Fruit fly (Drosophila melanogaster): ENCODE data around the gene CG11594.

The CG11594 gene

DNA sequence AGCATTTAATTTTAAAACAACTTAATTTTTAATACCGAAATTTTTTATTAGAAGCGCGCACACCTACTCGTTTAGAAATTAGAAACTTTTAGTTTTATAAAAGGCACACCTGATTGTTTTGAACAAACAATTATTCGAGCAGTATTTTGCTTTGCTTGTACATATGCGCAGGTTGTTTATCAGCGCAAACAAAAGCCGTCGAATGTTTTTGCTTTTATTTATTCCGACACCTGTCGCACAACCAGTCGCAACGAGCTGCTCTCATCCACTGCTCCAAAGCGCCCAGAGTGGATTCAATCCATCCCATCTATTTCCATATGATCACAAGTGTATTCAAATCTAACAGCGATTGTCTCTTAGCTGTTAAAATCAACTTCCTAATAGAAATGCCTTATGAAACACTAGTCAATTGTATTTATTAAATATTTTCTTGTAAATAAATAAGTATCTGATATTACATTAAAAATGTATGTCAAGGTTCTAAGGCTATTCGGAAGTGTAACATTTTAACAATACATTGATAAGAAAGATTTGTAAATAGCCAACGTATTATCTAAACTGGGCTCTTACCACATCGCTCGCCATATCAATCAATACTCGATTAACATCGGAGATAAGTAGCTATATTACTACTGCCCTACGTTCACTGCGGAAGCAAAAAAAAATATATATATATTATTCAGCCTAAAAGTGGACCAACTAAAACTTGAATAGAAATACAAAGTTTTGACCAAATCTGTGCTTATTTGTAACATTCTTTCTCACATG, at the start of gene CG11594:
CG11594 (minus strand) TSS at position 274 of the 768 bp plus-strand sequence.
- TF ChIP-seq noc (tag; optimal IDR thresholded peaks at IDR 0.05) = no peak

- no peak for TF ChIP-seq noc (tag; optimal IDR thresholded peaks at IDR 0.05)
Measured at dm6 chr3L:4073755-4074154, 47.9 kb upstream of the CG11594 start, which contains the start of gene Faa. Faa (minus strand) TSS chr3L:4073954.

- no peak for TF ChIP-seq noc (tag; optimal IDR thresholded peaks at IDR 0.05)
Measured at dm6 chr3L:4072717-4073116, 46.9 kb upstream of the CG11594 start.

- peak; percentile 52 for TF ChIP-seq noc (tag; optimal IDR thresholded peaks at IDR 0.05)
Measured at dm6 chr3L:4071561-4072049, 45.8 kb upstream of the CG11594 start, which contains the start of gene wit. wit (minus strand) TSS chr3L:4071717.

- no peak for TF ChIP-seq noc (tag; optimal IDR thresholded peaks at IDR 0.05)
Measured at dm6 chr3L:4070996-4071379, 45.2 kb upstream of the CG11594 start.

- peak; percentile 88 for TF ChIP-seq noc (tag; optimal IDR thresholded peaks at IDR 0.05)
Measured at dm6 chr3L:4070221-4070995, 44.6 kb upstream of the CG11594 start.

DNA sequence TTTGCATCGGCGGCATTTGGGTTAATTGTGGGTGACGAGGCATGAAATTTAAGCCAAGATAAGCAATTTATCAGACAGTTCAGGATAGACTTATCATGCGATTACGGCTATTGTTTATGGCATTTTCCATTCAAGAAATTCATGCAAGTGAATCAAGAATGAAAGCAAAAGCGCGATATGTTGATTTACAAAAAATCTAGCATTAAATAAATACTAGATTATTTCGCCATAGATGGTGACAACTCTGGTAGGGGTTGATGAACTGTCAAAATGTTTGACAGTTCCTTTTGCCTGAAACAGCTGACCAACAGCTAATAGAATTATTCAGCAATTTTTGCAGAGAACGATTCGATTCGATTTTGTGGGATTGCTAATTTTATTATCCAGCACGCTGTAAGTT, 43.3 kb upstream of the CG11594 start, which contains the start of gene CG32259:
CG32259 (plus strand) TSS at position 301 of the 400 bp plus-strand sequence.
- no peak for TF ChIP-seq noc (tag; optimal IDR thresholded peaks at IDR 0.05)

dm6 chr3L:4068368-4068767, 42.6 kb upstream of the CG11594 start:
- TF ChIP-seq noc (tag; optimal IDR thresholded peaks at IDR 0.05) = no peak

DNA sequence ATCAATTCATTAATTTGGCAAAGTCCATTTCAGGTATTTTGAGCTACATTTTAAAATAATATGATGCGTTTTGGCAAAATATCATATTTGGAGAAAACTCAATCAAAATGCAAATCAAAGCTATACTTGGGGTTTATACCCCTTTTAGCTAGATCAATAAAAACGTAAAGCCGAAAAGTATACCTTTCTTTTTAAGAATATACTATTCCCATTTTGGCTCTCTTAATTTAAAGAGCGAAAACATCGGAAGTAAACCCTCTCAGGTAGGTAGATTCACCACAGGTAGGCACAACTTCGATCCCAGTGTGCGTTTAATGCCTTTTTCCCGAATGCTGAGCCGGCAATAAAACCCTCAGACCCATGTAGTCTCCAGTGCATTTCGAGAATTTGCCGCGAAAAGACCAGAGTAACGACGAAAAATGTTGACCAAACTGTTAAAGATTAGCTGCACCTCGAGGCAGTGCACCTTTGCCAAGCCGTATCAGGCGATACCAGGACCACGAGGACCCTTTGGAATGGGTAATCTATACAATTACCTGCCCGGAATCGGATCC, 36.2 kb upstream of the CG11594 start, which contains the start of gene dib:
dib (plus strand) TSS at position 372 of the 554 bp plus-strand sequence.
- TF ChIP-seq noc (tag; optimal IDR thresholded peaks at IDR 0.05) = no peak

DNA sequence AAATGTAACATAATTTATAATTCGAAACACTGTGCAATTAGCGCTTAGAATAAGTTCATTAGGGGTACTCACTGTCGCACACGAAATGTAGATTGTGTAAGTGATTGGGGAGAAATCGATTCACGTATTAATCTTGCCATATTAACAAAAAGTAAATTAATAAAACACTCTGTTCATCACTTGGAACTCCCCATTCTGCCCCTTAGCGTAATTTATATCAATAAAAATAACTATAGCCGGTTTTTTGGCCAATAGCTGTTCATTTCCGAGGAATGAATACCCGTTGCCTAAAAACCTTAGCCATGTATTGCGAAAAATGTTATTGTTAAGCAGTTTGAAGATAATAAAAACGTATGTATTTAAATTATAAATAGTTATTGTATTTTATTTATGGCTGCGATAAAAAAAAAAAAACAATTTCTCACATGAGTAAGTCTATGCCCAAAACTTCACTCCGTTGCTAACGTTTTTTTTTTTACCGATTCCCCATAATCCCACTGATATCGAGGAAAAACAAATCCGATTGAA, 33.5 kb upstream of the CG11594 start, which contains the start of gene Ugt305A1:
Ugt305A1 (plus strand) TSS at position 478 of the 528 bp plus-strand sequence.
- TF ChIP-seq noc (tag; optimal IDR thresholded peaks at IDR 0.05) = no peak

dm6 chr3L:4056812-4057211, 31.0 kb upstream of the CG11594 start:
- no peak for TF ChIP-seq noc (tag; optimal IDR thresholded peaks at IDR 0.05)

DNA sequence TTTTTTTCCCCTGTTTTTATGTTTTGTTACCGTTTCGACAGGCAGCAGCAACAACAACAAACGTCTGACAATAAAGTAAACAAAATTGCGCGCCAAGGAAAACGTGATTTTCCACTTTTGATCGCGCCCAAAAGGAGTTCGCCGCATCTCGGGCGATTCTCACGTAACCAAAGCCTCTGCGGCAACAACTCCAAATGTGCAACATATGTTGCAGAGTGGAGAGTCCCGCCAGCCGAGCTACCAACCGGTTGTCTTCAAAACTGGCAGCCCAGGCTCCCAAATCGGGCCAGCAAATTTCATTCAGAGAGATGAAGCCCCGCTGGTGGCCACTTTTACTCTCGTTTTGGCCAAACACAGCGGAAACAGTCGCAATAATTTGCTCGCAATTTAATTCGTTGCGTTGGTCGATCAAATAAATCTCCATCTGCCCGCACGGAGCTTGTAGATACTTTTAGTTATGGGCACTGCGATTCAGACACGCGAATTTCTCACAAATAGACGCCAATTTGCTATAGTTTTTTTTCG, 29.7 kb upstream of the CG11594 start:
- TF ChIP-seq noc (tag; optimal IDR thresholded peaks at IDR 0.05) = no peak

DNA sequence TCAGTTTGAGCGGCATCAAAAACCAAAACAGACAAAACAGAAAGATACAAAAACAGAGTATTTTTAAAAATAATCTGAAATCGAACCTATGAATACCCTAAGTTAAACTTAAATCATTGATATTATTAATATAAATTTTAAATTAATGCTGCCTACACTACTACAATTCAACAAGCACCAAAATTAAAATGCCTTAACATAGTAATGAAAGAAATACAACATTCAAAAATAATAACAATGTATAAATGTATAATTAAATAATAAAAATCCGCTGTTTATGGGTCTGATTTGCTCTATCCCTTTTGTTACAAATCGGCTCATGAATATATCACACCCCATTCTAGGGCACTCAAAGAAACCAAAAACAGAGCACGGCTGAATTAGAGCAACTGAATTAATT, 23.3 kb upstream of the CG11594 start:
- no peak for TF ChIP-seq noc (tag; optimal IDR thresholded peaks at IDR 0.05)

DNA sequence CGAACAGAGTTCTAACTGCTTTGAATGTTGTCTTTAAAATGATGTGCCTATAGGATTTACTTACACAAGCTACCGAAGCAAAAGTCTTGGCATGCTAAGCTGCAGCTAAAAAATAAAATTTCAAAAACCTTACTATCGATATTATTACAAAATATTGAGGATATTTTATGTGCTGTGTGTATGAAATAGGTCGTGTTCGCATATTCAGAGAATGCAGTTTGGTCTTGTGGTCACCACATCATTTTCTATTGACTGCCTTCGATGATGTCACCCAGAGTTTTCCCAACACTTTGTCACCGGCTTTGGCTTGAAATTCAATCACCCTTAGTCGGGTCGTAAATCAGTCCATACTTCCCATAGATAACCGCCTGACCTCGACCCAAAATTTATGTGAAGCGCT, 21.8 kb upstream of the CG11594 start, which contains the start of gene Dpy-30L2:
Dpy-30L2 (minus strand) TSS at position 101 of the 400 bp plus-strand sequence.
- no peak for TF ChIP-seq noc (tag; optimal IDR thresholded peaks at IDR 0.05)

- no peak for TF ChIP-seq noc (tag; optimal IDR thresholded peaks at IDR 0.05)
Measured at dm6 chr3L:4046289-4046688, 20.5 kb upstream of the CG11594 start, which contains the start of gene CG1136. CG1136 (plus strand) TSS chr3L:4046596.
